Worm (Caenorhabditis elegans) whole organism, L4 larva: Measurements from ENCODE around the gene F22B5.10.
A peak's percentile ranks its signal among the peaks of the same experiment; 100 is the strongest.

Source experiments
- F44E2.7 ChIP-seq: fragments of 200-800 bp; sonication (Bioruptor generic); IDR thresholded peaks from 2 replicates; pipeline ENCODE4 v2.1.2; 2022; ENCODE audit warnings: missing genetic modification characterization, missing compliant biosample characterization
- ces-1 ChIP-seq: fragments of 150-350 bp; sonication (generic microtip); optimal IDR thresholded peaks from 4 replicates; lab custom pipeline; 2014; ENCODE audit warnings: missing biosample characterization, missing genetic modification reagents, missing genetic modification characterization
- fos-1 ChIP-seq: fragments of 150-350 bp; optimal IDR thresholded peaks from 2 replicates; lab custom pipeline; 2014; ENCODE audit warnings: missing biosample characterization, missing genetic modification characterization
- mxl-3 ChIP-seq: fragments of 200-800 bp; sonication (Bioruptor generic); optimal IDR thresholded peaks from 2 replicates; lab custom pipeline; 2018; ENCODE audit warnings: mild to moderate bottlenecking, missing genetic modification characterization, missing compliant biosample characterization
- snpc-4 ChIP-seq: fragments of 150-350 bp; optimal IDR thresholded peaks from 2 replicates; lab custom pipeline; 2014; ENCODE audit warnings: missing biosample characterization, missing genetic modification characterization
- ztf-11 ChIP-seq: fragments of 150-350 bp; optimal IDR thresholded peaks from 2 replicates; lab custom pipeline; 2014; ENCODE audit warnings: missing biosample characterization, missing genetic modification characterization

DNA sequence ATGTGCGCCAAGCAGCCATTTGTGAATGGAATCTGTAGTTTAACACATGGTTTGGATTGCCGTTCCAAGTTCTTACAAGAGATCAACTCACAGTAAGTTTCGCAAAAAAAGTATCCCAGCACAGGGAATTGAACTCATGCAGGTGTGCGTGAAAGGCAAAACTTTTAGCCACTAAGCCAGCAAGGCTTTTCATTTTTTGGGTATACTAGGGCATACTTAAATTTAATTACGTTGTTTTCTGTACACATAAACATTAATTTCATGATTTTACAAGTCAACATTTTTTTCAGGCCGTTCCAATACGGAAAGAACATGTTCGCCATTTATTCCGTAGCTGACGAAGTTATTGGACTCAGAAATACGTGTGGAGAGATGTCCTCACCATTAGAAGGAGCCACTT is 25.5 kb upstream of the F22B5.10 start:
- TF ChIP-seq ces-1 (no peak), F44E2.7 (GFP tag; lab: Robert Waterston, UW) (peak; percentile 99), ztf-11 (tag; lab: Kevin White, UChicago) (no peak), mxl-3 (peak; percentile 50), snpc-4 (no peak), fos-1 (tag; lab: Kevin White, UChicago) (no peak)
